Worm (Caenorhabditis elegans) whole organism, young adult: Measurements from ENCODE around the gene efa-6.

Experiments used
- B0261.1 ChIP-seq: sonication (generic microtip); optimal IDR thresholded peaks from 2 replicates; lab custom pipeline; 2016; ENCODE audit warnings: mild to moderate bottlenecking, missing genetic modification characterization, moderate library complexity, missing compliant biosample characterization
- C17E4.6 ChIP-seq: fragments of 200-800 bp; sonication (Bioruptor generic); IDR thresholded peaks from 2 replicates; pipeline ENCODE4 v1.3.6; 2022; ENCODE audit warnings: missing genetic modification reagents, missing genetic modification characterization, missing compliant biosample characterization
- F57A8.1 ChIP-seq: fragments of 200-800 bp; sonication (Bioruptor generic); optimal IDR thresholded peaks from 2 replicates; lab custom pipeline; 2018; ENCODE audit warnings: mild to moderate bottlenecking, missing genetic modification characterization, moderate library complexity, missing compliant biosample characterization
- T07F8.4 ChIP-seq: sonication (generic microtip); optimal IDR thresholded peaks from 2 replicates; lab custom pipeline; 2016; ENCODE audit warnings: mild to moderate bottlenecking, missing genetic modification characterization, moderate library complexity, missing compliant biosample characterization
- Y56A3A.18 ChIP-seq: fragments of 200-800 bp; sonication (Bioruptor generic); IDR thresholded peaks from 2 replicates; pipeline ENCODE4 v1.3.6; 2022; ENCODE audit warnings: missing genetic modification reagents, missing genetic modification characterization, missing compliant biosample characterization
- ZK185.1 ChIP-seq: sonication (generic microtip); optimal IDR thresholded peaks from 2 replicates; lab custom pipeline; 2016; ENCODE audit warnings: mild to moderate bottlenecking, missing genetic modification characterization, missing compliant biosample characterization; ENCODE audit not compliant: poor library complexity, severe bottlenecking
- akir-1 ChIP-seq: fragments of 200-800 bp; sonication (Bioruptor generic); optimal IDR thresholded peaks from 2 replicates; lab custom pipeline; 2018; ENCODE audit warnings: mild to moderate bottlenecking, missing genetic modification characterization, moderate library complexity, missing compliant biosample characterization
- ama-1 ChIP-seq, 3 experiments: fragments of 150-350 bp in 1 of 3; sonication (generic microtip) in 2 of 3; optimal IDR thresholded peaks; 2 replicates each; lab custom pipeline; 2014 to 2018; ENCODE audit warnings: missing biosample characterization in 2 of 3, missing genetic modification characterization in 2 of 3, missing genetic modification reagents in 2 of 3
- cebp-2 ChIP-seq: fragments of 200-800 bp; sonication (Bioruptor generic); IDR thresholded peaks from 2 replicates; pipeline ENCODE4 v1.3.6; 2022; ENCODE audit warnings: missing genetic modification characterization, missing compliant biosample characterization
- ceh-40 ChIP-seq: fragments of 200-800 bp; sonication (Bioruptor generic); IDR thresholded peaks from 2 replicates; pipeline ENCODE4 v1.3.6; 2022; ENCODE audit warnings: missing genetic modification characterization, missing compliant biosample characterization
- die-1 ChIP-seq: sonication (generic microtip); optimal IDR thresholded peaks from 2 replicates; lab custom pipeline; 2016; ENCODE audit warnings: missing genotype, mild to moderate bottlenecking, missing genetic modification characterization, missing compliant biosample characterization
- dpl-1 ChIP-seq: fragments of 150-350 bp; optimal IDR thresholded peaks from 2 replicates; lab custom pipeline; 2014; ENCODE audit warnings: missing biosample characterization, missing genetic modification reagents, missing genetic modification characterization
- efl-1 ChIP-seq: fragments of 150-350 bp; optimal IDR thresholded peaks from 2 replicates; lab custom pipeline; 2014; ENCODE audit warnings: missing biosample characterization, missing genetic modification reagents, missing genetic modification characterization
- egl-18 ChIP-seq: fragments of 200-800 bp; sonication (Bioruptor generic); IDR thresholded peaks from 2 replicates; pipeline ENCODE4 v1.3.6; 2022; ENCODE audit warnings: missing genetic modification reagents, missing genetic modification characterization, missing compliant biosample characterization
- gei-17 ChIP-seq: fragments of 200-800 bp; sonication (Bioruptor generic); optimal IDR thresholded peaks from 2 replicates; lab custom pipeline; 2018; ENCODE audit warnings: mild to moderate bottlenecking, missing genetic modification characterization, missing compliant biosample characterization
- him-1 ChIP-seq: sonication (generic microtip); optimal IDR thresholded peaks from 2 replicates; lab custom pipeline; 2016; ENCODE audit warnings: missing genotype, missing genetic modification reagents, missing genetic modification characterization, missing compliant biosample characterization
- hsf-1 ChIP-seq: fragments of 200-800 bp; sonication (Bioruptor generic); IDR thresholded peaks from 2 replicates; pipeline ENCODE4 v1.3.6; 2022; ENCODE audit warnings: missing genetic modification reagents, missing genetic modification characterization, missing compliant biosample characterization
- let-607 ChIP-seq, 2 experiments: fragments of 200-800 bp in 1 of 2; sonication (Bioruptor generic) in 1 of 2; sonication (generic microtip) in 1 of 2; optimal IDR thresholded peaks; 2 replicates each; lab custom pipeline; 2016 to 2018; ENCODE audit warnings: mild to moderate bottlenecking in 2 of 2, missing compliant biosample characterization in 2 of 2, missing genetic modification characterization in 2 of 2, moderate library complexity in 2 of 2, missing genotype in 1 of 2
- lin-26 ChIP-seq: fragments of 200-800 bp; sonication (Bioruptor generic); IDR thresholded peaks from 2 replicates; pipeline ENCODE4 v1.3.6; 2022; ENCODE audit warnings: missing genetic modification reagents, missing genetic modification characterization, missing compliant biosample characterization
- lin-40 ChIP-seq: sonication (generic microtip); optimal IDR thresholded peaks from 2 replicates; lab custom pipeline; 2016; ENCODE audit warnings: missing genetic modification characterization, mild to moderate bottlenecking, missing compliant biosample characterization, missing genotype, missing genetic modification reagents
- lin-54 ChIP-seq: fragments of 200-800 bp; sonication (Bioruptor generic); optimal IDR thresholded peaks from 2 replicates; lab custom pipeline; 2018; ENCODE audit warnings: mild to moderate bottlenecking, missing genetic modification characterization, missing compliant biosample characterization
- lir-1 ChIP-seq: fragments of 200-800 bp; sonication (Bioruptor generic); conservative IDR thresholded peaks from 2 replicates; pipeline ENCODE4 v1.3.6; 2022; ENCODE audit warnings: missing genetic modification reagents, missing genetic modification characterization, missing compliant biosample characterization
- madf-10 ChIP-seq: sonication (generic microtip); optimal IDR thresholded peaks from 2 replicates; lab custom pipeline; 2016; ENCODE audit warnings: mild to moderate bottlenecking, missing genetic modification characterization, missing compliant biosample characterization
- madf-3 ChIP-seq: fragments of 200-800 bp; sonication (Bioruptor generic); IDR thresholded peaks from 2 replicates; pipeline ENCODE4 v1.3.6; 2022; ENCODE audit warnings: missing genetic modification reagents, missing genetic modification characterization, missing compliant biosample characterization
- madf-6 ChIP-seq: fragments of 200-800 bp; sonication (Bioruptor generic); IDR thresholded peaks from 2 replicates; pipeline ENCODE4 v1.3.6; 2022; ENCODE audit warnings: missing genetic modification reagents, missing genetic modification characterization, missing compliant biosample characterization
- mcd-1 ChIP-seq: fragments of 200-800 bp; sonication (Bioruptor generic); IDR thresholded peaks from 2 replicates; pipeline ENCODE4 v1.3.6; 2022; ENCODE audit warnings: missing genetic modification reagents, missing genetic modification characterization, missing compliant biosample characterization
- mes-4 ChIP-seq: sonication (generic microtip); optimal IDR thresholded peaks from 2 replicates; lab custom pipeline; 2016; ENCODE audit warnings: missing genotype, missing genetic modification characterization, missing compliant biosample characterization
- nhr-120 ChIP-seq: fragments of 200-800 bp; sonication (Bioruptor generic); IDR thresholded peaks from 2 replicates; pipeline ENCODE4 v1.3.6; 2022; ENCODE audit warnings: missing genetic modification characterization, missing compliant biosample characterization
- nhr-27 ChIP-seq: fragments of 200-800 bp; sonication (Bioruptor generic); optimal IDR thresholded peaks from 2 replicates; lab custom pipeline; 2018; ENCODE audit warnings: mild to moderate bottlenecking, missing genetic modification characterization, moderate library complexity, missing compliant biosample characterization
- nhr-90 ChIP-seq: sonication (generic microtip); optimal IDR thresholded peaks from 2 replicates; lab custom pipeline; 2016; ENCODE audit warnings: missing genotype, mild to moderate bottlenecking, missing genetic modification characterization, missing compliant biosample characterization
- pbrm-1 ChIP-seq: fragments of 200-800 bp; sonication (Bioruptor generic); IDR thresholded peaks from 2 replicates; pipeline ENCODE4 v1.3.6; 2022; ENCODE audit warnings: missing genetic modification reagents, missing genetic modification characterization, missing compliant biosample characterization
- rcor-1 ChIP-seq: fragments of 200-800 bp; sonication (Bioruptor generic); IDR thresholded peaks from 2 replicates; pipeline ENCODE4 v1.3.6; 2022; ENCODE audit warnings: missing genetic modification reagents, missing genetic modification characterization, missing compliant biosample characterization
- repo-1 ChIP-seq: sonication (generic microtip); optimal IDR thresholded peaks from 2 replicates; lab custom pipeline; 2017; ENCODE audit warnings: mild to moderate bottlenecking, missing genetic modification characterization, missing compliant biosample characterization
- snpc-3.4 ChIP-seq: sonication (generic microtip); optimal IDR thresholded peaks from 2 replicates; lab custom pipeline; 2017; ENCODE audit warnings: missing genetic modification characterization, mild to moderate bottlenecking, missing compliant biosample characterization, antibody characterized with exemption, moderate library complexity, missing genotype, missing genetic modification reagents
- tbx-9 ChIP-seq: sonication (generic microtip); optimal IDR thresholded peaks from 2 replicates; lab custom pipeline; 2016; ENCODE audit warnings: borderline replicate concordance, missing genetic modification characterization, inconsistent platforms, missing compliant biosample characterization
- unc-130 ChIP-seq: sonication (generic microtip); optimal IDR thresholded peaks from 2 replicates; lab custom pipeline; 2016; ENCODE audit warnings: missing genetic modification reagents, missing genetic modification characterization, missing compliant biosample characterization
- xnd-1 ChIP-seq: sonication (generic microtip); optimal IDR thresholded peaks from 2 replicates; lab custom pipeline; 2016; ENCODE audit warnings: missing genotype, missing genetic modification reagents, missing genetic modification characterization, missing compliant biosample characterization
- zfh-2 ChIP-seq: fragments of 200-800 bp; sonication (Bioruptor generic); conservative IDR thresholded peaks from 2 replicates; pipeline ENCODE4 v1.3.6; 2022; ENCODE audit warnings: missing genetic modification reagents, missing genetic modification characterization, missing compliant biosample characterization
- ztf-22 ChIP-seq: fragments of 200-800 bp; sonication (Bioruptor generic); optimal IDR thresholded peaks from 2 replicates; lab custom pipeline; 2018; ENCODE audit warnings: mild to moderate bottlenecking, missing genetic modification characterization, moderate library complexity, missing compliant biosample characterization
- ztf-3 ChIP-seq: fragments of 200-800 bp; sonication (Bioruptor generic); optimal IDR thresholded peaks from 2 replicates; lab custom pipeline; 2018; ENCODE audit warnings: mild to moderate bottlenecking, missing genetic modification characterization, missing compliant biosample characterization

Gene efa-6

DNA sequence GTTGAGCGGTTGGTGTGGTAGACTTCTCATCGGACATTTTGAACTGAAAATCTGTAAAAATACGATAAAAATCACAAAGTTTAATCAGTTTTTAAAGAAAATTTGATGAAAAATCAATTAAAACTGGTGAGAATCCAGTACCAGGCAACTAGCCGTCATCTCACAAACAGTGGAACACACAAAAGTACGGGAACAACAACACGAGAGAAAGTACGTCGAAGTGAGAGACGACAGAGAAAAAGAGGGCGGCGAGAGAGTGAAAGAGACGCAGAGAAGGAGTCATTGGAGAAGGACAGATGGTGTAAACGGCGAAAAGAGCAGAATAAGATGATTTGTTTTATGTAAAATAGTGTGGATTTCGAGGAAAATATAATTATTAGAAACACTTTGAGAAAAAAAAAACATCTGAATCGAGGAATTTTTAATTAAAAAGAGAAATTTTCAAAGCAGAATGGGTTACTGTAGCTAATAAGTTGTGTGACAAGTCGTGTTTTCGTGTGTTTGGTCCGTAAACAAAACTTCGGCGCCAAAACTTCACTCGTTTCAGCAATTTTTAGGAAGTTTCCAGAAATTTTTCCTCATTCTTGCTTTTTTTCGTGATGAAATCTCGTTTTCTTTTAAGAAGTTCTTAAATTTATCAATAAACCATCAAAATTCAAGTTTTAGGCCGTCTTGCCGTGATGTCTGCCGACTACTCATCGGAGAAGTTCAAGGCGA lies 47.2 kb downstream of the efa-6 start, which contains the start of the genes hsb-1 and let-99 (continued):
- TF ChIP-seq ama-1 (optimal IDR thresholded peaks at IDR 0.05; lab: Kevin White, UChicago) (no peak), ama-1 (GFP tag; optimal IDR thresholded peaks at IDR 0.05; lab: Kevin White, UChicago) (no peak), unc-130 (GFP tag; lab: Kevin White, UChicago) (peak; percentile 24), pbrm-1 (GFP tag; lab: Robert Waterston, UW) (peak; percentile 33; the same call in 1 of the 2 replicates), nhr-120 (GFP tag; lab: Robert Waterston, UW) (no peak), efl-1 (GFP tag; lab: Kevin White, UChicago) (peak; percentile 82), dpl-1 (peak; percentile 46), cebp-2 (GFP tag; lab: Robert Waterston, UW) (no peak), tbx-9 (no peak), gei-17 (GFP tag; lab: Kevin White, UChicago) (no peak), xnd-1 (tag; lab: Kevin White, UChicago) (peak; percentile 91), snpc-3.4 (peak; percentile 29), ztf-3 (GFP tag; lab: Kevin White, UChicago) (no peak), repo-1 (tag; lab: Kevin White, UChicago) (no peak), let-607 (tag; optimal IDR thresholded peaks at IDR 0.05; lab: Kevin White, UChicago) (no peak)

- no peak for TF ChIP-seq nhr-27 (tag; lab: Kevin White, UChicago)
- 0 out of 2 replicates have a peak, but pooled peaks have one; percentile 28 for TF ChIP-seq hsf-1 (GFP tag; lab: Robert Waterston, UW)
Measured at ce11 chrIV:12565933-12566540, 48.5 kb downstream of the efa-6 start, which contains the start of gene eak-7. Gene eak-7 (minus strand): TSS chrIV:12565983.

- TF ChIP-seq lir-1 (GFP tag; lab: Robert Waterston, UW), result no peak
- 0 out of 2 replicates have a peak, but pooled peaks have one; percentile 26 for TF ChIP-seq Y56A3A.18 (GFP tag; lab: Robert Waterston, UW)
- no peak for TF ChIP-seq ztf-22 (GFP tag; lab: Kevin White, UChicago)
- 0 out of 2 replicates have a peak, but pooled peaks have one; percentile 61 for TF ChIP-seq madf-3 (GFP tag; lab: Robert Waterston, UW)
- no peak for TF ChIP-seq rcor-1
Measured at ce11 chrIV:12560568-12560967, 54.0 kb downstream of the efa-6 start, which contains the start of gene snb-7. Gene snb-7 (plus strand): TSS chrIV:12560868.

ce11 chrIV:12558925-12559450 lies 55.5 kb downstream of the efa-6 start, which contains the start of the genes ZK795.2 and ZK795.3:
Gene ZK795.2 (minus strand): TSS chrIV:12558975.
Gene ZK795.3 (plus strand): TSS chrIV:12559365.
- no peak for TF ChIP-seq zfh-2 (GFP tag; lab: Robert Waterston, UW)
- no peak for TF ChIP-seq lin-26 (GFP tag; lab: Robert Waterston, UW)
- TF ChIP-seq nhr-90 (tag; lab: Kevin White, UChicago), result no peak
- peak; percentile 23 for TF ChIP-seq ZK185.1 (tag; lab: Kevin White, UChicago)
- no peak for TF ChIP-seq C17E4.6
- no peak for TF ChIP-seq F57A8.1
- TF ChIP-seq madf-6 (GFP tag; lab: Robert Waterston, UW), result peak; percentile 35; the same call in 1 of the 2 replicates
- no peak for TF ChIP-seq mcd-1 (GFP tag; lab: Robert Waterston, UW)
- peak; percentile 87 for TF ChIP-seq efl-1 (GFP tag; lab: Kevin White, UChicago)
- TF ChIP-seq lin-40 (tag; lab: Kevin White, UChicago), result peak; percentile 31
- no peak for TF ChIP-seq mes-4 (tag; lab: Kevin White, UChicago)
- no peak for TF ChIP-seq B0261.1 (tag; lab: Kevin White, UChicago)
- TF ChIP-seq repo-1 (tag; lab: Kevin White, UChicago), result no peak
- TF ChIP-seq lin-54 (GFP tag; lab: Kevin White, UChicago), result peak; percentile 97
- no peak for TF ChIP-seq egl-18
- no peak for TF ChIP-seq die-1 (tag; lab: Kevin White, UChicago)
- TF ChIP-seq pbrm-1 (GFP tag; lab: Robert Waterston, UW), result no peak
- no peak for TF ChIP-seq snpc-3.4
- peak; percentile 2 for TF ChIP-seq him-1 (tag; lab: Kevin White, UChicago)
- no peak for TF ChIP-seq akir-1
- TF ChIP-seq madf-10 (tag; lab: Kevin White, UChicago), result no peak
- no peak for TF ChIP-seq ceh-40 (GFP tag; lab: Robert Waterston, UW)
- no peak for TF ChIP-seq nhr-27 (tag; lab: Kevin White, UChicago)
- TF ChIP-seq T07F8.4 (tag; lab: Kevin White, UChicago), result no peak
